Worm (Caenorhabditis elegans): ENCODE data around the gene lin-8.

Gene lin-8

ce11 chrII:3062876-3063275 lies 6.3 kb downstream of the lin-8 start:
- TF ChIP-seq lin-39 (tag; optimal IDR thresholded peaks at IDR 0.05) (no peak), zag-1 (tag; optimal IDR thresholded peaks at IDR 0.05) (no peak), peb-1 (tag; optimal IDR thresholded peaks at IDR 0.05) (no peak), nhr-23 (tag; optimal IDR thresholded peaks at IDR 0.05) (no peak), ztf-4 (tag; optimal IDR thresholded peaks at IDR 0.05) (no peak), ceh-82 (tag; optimal IDR thresholded peaks at IDR 0.05) (no peak), nhr-25 (tag; optimal IDR thresholded peaks at IDR 0.05) (no peak), nhr-237 (tag; optimal IDR thresholded peaks at IDR 0.05) (no peak), Y55F3AM.14 (GFP tag; optimal IDR thresholded peaks at IDR 0.05) (no peak), elt-3 (tag; optimal IDR thresholded peaks at IDR 0.05) (no peak), unc-55 (GFP tag; optimal IDR thresholded peaks at IDR 0.05) (no peak), blmp-1 (tag; optimal IDR thresholded peaks at IDR 0.05; ENCODE audit: insufficient read depth) (no peak), fos-1 (tag; optimal IDR thresholded peaks at IDR 0.05) (no peak), unc-39 (tag; optimal IDR thresholded peaks at IDR 0.05) (no peak), lsy-2 (tag; optimal IDR thresholded peaks at IDR 0.05) (no peak), ztf-11 (tag; optimal IDR thresholded peaks at IDR 0.05) (no peak)

ce11 chrII:3063366-3063765 lies 6.7 kb downstream of the lin-8 start:
- no peak for TF ChIP-seq unc-62 (GFP tag; optimal IDR thresholded peaks at IDR 0.05)
- TF ChIP-seq crh-2 (tag; optimal IDR thresholded peaks at IDR 0.05): no peak
- no peak for TF ChIP-seq lin-11 (tag; optimal IDR thresholded peaks at IDR 0.05)

- TF ChIP-seq skn-1 (tag; optimal IDR thresholded peaks at IDR 0.05) (no peak), lin-13 (GFP tag; optimal IDR thresholded peaks at IDR 0.05) (no peak), peb-1 (tag; optimal IDR thresholded peaks at IDR 0.05) (no peak), elt-1 (tag; optimal IDR thresholded peaks at IDR 0.05) (no peak), alr-1 (tag; optimal IDR thresholded peaks at IDR 0.05) (no peak), nhr-77 (tag; optimal IDR thresholded peaks at IDR 0.05) (no peak), nhr-129 (tag; optimal IDR thresholded peaks at IDR 0.05) (no peak), nhr-12 (tag; optimal IDR thresholded peaks at IDR 0.05) (no peak), snpc-4 (tag; optimal IDR thresholded peaks at IDR 0.05) (no peak), mbf-1 (tag; optimal IDR thresholded peaks at IDR 0.05) (no peak), nhr-23 (tag; optimal IDR thresholded peaks at IDR 0.05) (no peak), egl-27 (tag; optimal IDR thresholded peaks at IDR 0.05) (no peak), ceh-82 (tag; optimal IDR thresholded peaks at IDR 0.05) (no peak)
Measured at ce11 chrII:3063984-3064383, 7.4 kb downstream of the lin-8 start.

- no peak for TF ChIP-seq unc-62 (GFP tag; optimal IDR thresholded peaks at IDR 0.05)
- no peak for TF ChIP-seq sma-3 (GFP tag; optimal IDR thresholded peaks at IDR 0.05)
- no peak for TF ChIP-seq lin-39 (tag; optimal IDR thresholded peaks at IDR 0.05)
- TF ChIP-seq snpc-4 (tag; optimal IDR thresholded peaks at IDR 0.05): no peak
- TF ChIP-seq elt-3 (tag; optimal IDR thresholded peaks at IDR 0.05): no peak
- TF ChIP-seq mdl-1 (tag; optimal IDR thresholded peaks at IDR 0.05): no peak
- no peak for TF ChIP-seq crh-2 (tag; optimal IDR thresholded peaks at IDR 0.05)
Measured at ce11 chrII:3064631-3065030, 8.0 kb downstream of the lin-8 start.

- TF ChIP-seq nhr-25 (tag; optimal IDR thresholded peaks at IDR 0.05) (no peak), nhr-10 (tag; optimal IDR thresholded peaks at IDR 0.05) (no peak), nhr-6 (tag; optimal IDR thresholded peaks at IDR 0.05) (no peak), egl-27 (tag; optimal IDR thresholded peaks at IDR 0.05) (no peak), crh-2 (tag; optimal IDR thresholded peaks at IDR 0.05) (no peak), F13H6.1 (tag; optimal IDR thresholded peaks at IDR 0.05) (no peak), C34F6.9 (tag; optimal IDR thresholded peaks at IDR 0.05) (no peak), ceh-82 (tag; optimal IDR thresholded peaks at IDR 0.05) (no peak), ztf-4 (tag; optimal IDR thresholded peaks at IDR 0.05) (no peak)
Measured at ce11 chrII:3065086-3065485, 8.5 kb downstream of the lin-8 start.

- TF ChIP-seq sma-9 (GFP tag; optimal IDR thresholded peaks at IDR 0.05): no peak
- no peak for TF ChIP-seq sma-9 (tag; optimal IDR thresholded peaks at IDR 0.05)
- TF ChIP-seq blmp-1 (tag; optimal IDR thresholded peaks at IDR 0.05; ENCODE audit: insufficient read depth): no peak
- TF ChIP-seq nhr-11 (tag; optimal IDR thresholded peaks at IDR 0.05): no peak
- no peak for TF ChIP-seq egl-27 (tag; optimal IDR thresholded peaks at IDR 0.05)
- no peak for TF ChIP-seq ceh-82 (tag; optimal IDR thresholded peaks at IDR 0.05)
- TF ChIP-seq nhr-6 (tag; optimal IDR thresholded peaks at IDR 0.05): no peak
- no peak for TF ChIP-seq ama-1 (optimal IDR thresholded peaks at IDR 0.05)
- no peak for TF ChIP-seq gmeb-1 (tag; optimal IDR thresholded peaks at IDR 0.05)
- no peak for TF ChIP-seq ZK546.5 (tag; optimal IDR thresholded peaks at IDR 0.05)
Measured at ce11 chrII:3066401-3066800, 9.8 kb downstream of the lin-8 start.
